Worm (Caenorhabditis elegans): ENCODE results near the gene ptr-25.
A peak's percentile ranks its signal among the peaks of the same experiment; 100 is the strongest.

The ptr-25 gene

ce11 chrIII:10506699-10507248 is 18.9 kb downstream of the ptr-25 start, which contains the start of the genes sip-1 and sly-1:
TSS of gene sip-1 (minus strand) at chrIII:10506801.
TSS of gene sly-1 (plus strand) at chrIII:10507058.
- TF ChIP-seq ZK546.5 (tag; optimal IDR thresholded peaks at IDR 0.05) (no peak), lsy-2 (tag; optimal IDR thresholded peaks at IDR 0.05) (peak; percentile 82 to 93), fos-1 (tag; optimal IDR thresholded peaks at IDR 0.05) (peak; percentile 74), alr-1 (tag; optimal IDR thresholded peaks at IDR 0.05) (no peak), nhr-12 (tag; optimal IDR thresholded peaks at IDR 0.05) (no peak), C34F6.9 (tag; optimal IDR thresholded peaks at IDR 0.05) (peak; percentile 97), R02D3.7 (tag; optimal IDR thresholded peaks at IDR 0.05) (peak; percentile 70), nhr-21 (tag; optimal IDR thresholded peaks at IDR 0.05) (peak; percentile 58), nhr-23 (tag; optimal IDR thresholded peaks at IDR 0.05) (no peak), nhr-6 (tag; optimal IDR thresholded peaks at IDR 0.05) (peak; percentile 58), lin-13 (GFP tag; optimal IDR thresholded peaks at IDR 0.05) (peak; percentile 86), nhr-77 (tag; optimal IDR thresholded peaks at IDR 0.05) (no peak), lin-11 (tag; optimal IDR thresholded peaks at IDR 0.05) (no peak), lin-39 (tag; optimal IDR thresholded peaks at IDR 0.05) (no peak), sma-3 (GFP tag; optimal IDR thresholded peaks at IDR 0.05) (peak; percentile 67), zag-1 (tag; optimal IDR thresholded peaks at IDR 0.05) (no peak), unc-39 (tag; optimal IDR thresholded peaks at IDR 0.05) (no peak), F13H6.1 (tag; optimal IDR thresholded peaks at IDR 0.05) (peak; percentile 60), elt-1 (tag; optimal IDR thresholded peaks at IDR 0.05) (no peak), gmeb-1 (tag; optimal IDR thresholded peaks at IDR 0.05) (peak; percentile 96), unc-55 (GFP tag; optimal IDR thresholded peaks at IDR 0.05) (peak; percentile 91), mab-5 (tag; optimal IDR thresholded peaks at IDR 0.05) (peak; percentile 73), peb-1 (tag; optimal IDR thresholded peaks at IDR 0.05) (no peak), unc-62 (GFP tag; optimal IDR thresholded peaks at IDR 0.05) (no peak), sma-9 (GFP tag; optimal IDR thresholded peaks at IDR 0.05) (peak; percentile 70), sma-9 (tag; optimal IDR thresholded peaks at IDR 0.05) (no peak), crh-2 (tag; optimal IDR thresholded peaks at IDR 0.05) (peak; percentile 97), nhr-237 (tag; optimal IDR thresholded peaks at IDR 0.05) (no peak), egl-27 (tag; optimal IDR thresholded peaks at IDR 0.05) (peak; percentile 44), ceh-82 (tag; optimal IDR thresholded peaks at IDR 0.05) (no peak), blmp-1 (tag; optimal IDR thresholded peaks at IDR 0.05; ENCODE audit: insufficient read depth) (no peak), nhr-11 (tag; optimal IDR thresholded peaks at IDR 0.05) (no peak), ztf-4 (tag; optimal IDR thresholded peaks at IDR 0.05) (no peak), aly-2 (tag; optimal IDR thresholded peaks at IDR 0.05) (no peak), skn-1 (tag; optimal IDR thresholded peaks at IDR 0.05) (no peak), mbf-1 (tag; optimal IDR thresholded peaks at IDR 0.05) (no peak), ztf-1 (GFP tag; conservative IDR thresholded peaks at IDR 0.05) (no peak), elt-3 (tag; optimal IDR thresholded peaks at IDR 0.05) (no peak), mdl-1 (tag; optimal IDR thresholded peaks at IDR 0.05) (peak in 1 of 2 experiments; percentile 17), nhr-25 (tag; optimal IDR thresholded peaks at IDR 0.05) (peak; percentile 82), dmd-4 (tag; optimal IDR thresholded peaks at IDR 0.05) (no peak), nhr-10 (tag; optimal IDR thresholded peaks at IDR 0.05) (peak; percentile 49), Y55F3AM.14 (GFP tag; optimal IDR thresholded peaks at IDR 0.05) (no peak), ceh-16 (tag; optimal IDR thresholded peaks at IDR 0.05) (no peak), ama-1 (optimal IDR thresholded peaks at IDR 0.05) (peak; percentile 36), nhr-129 (tag; optimal IDR thresholded peaks at IDR 0.05) (peak; percentile 34), sem-4 (tag; optimal IDR thresholded peaks at IDR 0.05) (peak; percentile 38), snpc-4 (tag; optimal IDR thresholded peaks at IDR 0.05) (peak; percentile 16), ztf-11 (tag; optimal IDR thresholded peaks at IDR 0.05) (no peak)

Data from whole organism, L2 larva.